Fruit fly (Drosophila melanogaster): ENCODE data around the gene CCT4.

Gene CCT4

DNA sequence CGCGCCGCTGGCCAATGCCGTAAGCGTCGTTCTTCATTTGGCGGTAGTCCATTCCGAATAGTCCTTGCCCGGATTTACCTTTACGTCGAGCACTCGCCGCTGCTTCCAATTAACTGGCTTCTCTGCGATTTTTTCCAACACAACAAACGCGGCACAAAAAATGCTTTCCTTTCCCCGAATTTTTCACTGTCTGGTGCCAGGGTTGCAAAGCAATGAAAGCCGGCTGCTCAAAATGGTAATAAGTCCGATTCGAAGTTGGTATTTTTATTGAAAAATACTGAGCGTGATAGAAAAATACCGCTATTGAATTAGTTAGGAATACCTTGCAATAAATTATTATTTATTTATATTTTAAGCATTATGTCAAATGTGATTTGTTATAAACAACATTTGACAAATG is 19.5 kb upstream of the CCT4 start (continued):
- TF ChIP-seq dmrt99B (tag; optimal IDR thresholded peaks at IDR 0.05), result no peak
- TF ChIP-seq lilli (GFP tag; optimal IDR thresholded peaks at IDR 0.05), result peak; percentile 27
- TF ChIP-seq CG11093 (GFP tag; IDR thresholded peaks at IDR 0.05), result no peak
- no peak for TF ChIP-seq Dref (GFP tag; IDR thresholded peaks at IDR 0.05)
- TF ChIP-seq Ets97D (GFP tag; optimal IDR thresholded peaks at IDR 0.05), result peak; percentile 26
- 0 out of 2 replicates have a peak, but pooled peaks have one; percentile 15 for TF ChIP-seq sna (GFP tag; IDR thresholded peaks at IDR 0.05; ENCODE audit: partially characterized antibody)
- no peak for TF ChIP-seq ranshi (GFP tag; IDR thresholded peaks at IDR 0.05)
- TF ChIP-seq kay (GFP tag; optimal IDR thresholded peaks at IDR 0.05), result no peak
- no peak for TF ChIP-seq CG12104 (GFP tag; optimal IDR thresholded peaks at IDR 0.05)
- TF ChIP-seq abd-A (tag; optimal IDR thresholded peaks at IDR 0.05), result no peak
- TF ChIP-seq CG10979 (tag; optimal IDR thresholded peaks at IDR 0.05), result no peak
- TF ChIP-seq NfI (GFP tag; optimal IDR thresholded peaks at IDR 0.05), result peak; percentile 3
- TF ChIP-seq CG6791 (GFP tag; IDR thresholded peaks at IDR 0.05; ENCODE audit: partially characterized antibody), result no peak
- no peak for TF ChIP-seq Sox100B (GFP tag; optimal IDR thresholded peaks at IDR 0.05)
- TF ChIP-seq CG9215 (GFP tag; IDR thresholded peaks at IDR 0.05), result no peak
- TF ChIP-seq pros (GFP tag; optimal IDR thresholded peaks at IDR 0.05), result no peak
- peak; percentile 73 for TF ChIP-seq CG4617 (GFP tag; optimal IDR thresholded peaks at IDR 0.05; ENCODE audit: borderline replicate concordance)
- no peak for TF ChIP-seq vnd (GFP tag; IDR thresholded peaks at IDR 0.05; ENCODE audit: partially characterized antibody)
- no peak for TF ChIP-seq CG10431 (GFP tag; optimal IDR thresholded peaks at IDR 0.05)
- no peak for TF ChIP-seq pho (GFP tag; optimal IDR thresholded peaks at IDR 0.05)
- TF ChIP-seq pzg (GFP tag; optimal IDR thresholded peaks at IDR 0.05), result peak; percentile 54
- no peak for TF ChIP-seq p53 (GFP tag; optimal IDR thresholded peaks at IDR 0.05)
- TF ChIP-seq CG1603 (tag; optimal IDR thresholded peaks at IDR 0.05), result peak; percentile 62
- no peak for TF ChIP-seq CG4820 (GFP tag; optimal IDR thresholded peaks at IDR 0.05)
- TF ChIP-seq CG7556 (GFP tag; optimal IDR thresholded peaks at IDR 0.05), result no peak
- TF ChIP-seq CG1233 (GFP tag; optimal IDR thresholded peaks at IDR 0.05), result no peak
- peak; percentile 9 for TF ChIP-seq CG30403 (GFP tag; optimal IDR thresholded peaks at IDR 0.05)
- no peak for TF ChIP-seq cwo (GFP tag; optimal IDR thresholded peaks at IDR 0.05)
- TF ChIP-seq CG10462 (GFP tag; optimal IDR thresholded peaks at IDR 0.05), result no peak
- no peak for TF ChIP-seq Jarid2 (GFP tag; optimal IDR thresholded peaks at IDR 0.05)
- no peak for TF ChIP-seq CG17568 (GFP tag; optimal IDR thresholded peaks at IDR 0.05)
- no peak for TF ChIP-seq fu2 (GFP tag; optimal IDR thresholded peaks at IDR 0.05)
- TF ChIP-seq tna (GFP tag; IDR thresholded peaks at IDR 0.05; ENCODE audit: partially characterized antibody), result no peak
- no peak for TF ChIP-seq dimm (GFP tag; IDR thresholded peaks at IDR 0.05)
- TF ChIP-seq zen (tag; optimal IDR thresholded peaks at IDR 0.05), result peak; percentile 10
- TF ChIP-seq Dip2 (GFP tag; IDR thresholded peaks at IDR 0.05), result no peak
- TF ChIP-seq CG8944 (GFP tag; optimal IDR thresholded peaks at IDR 0.05), result no peak
- no peak for TF ChIP-seq CG6254 (GFP tag; optimal IDR thresholded peaks at IDR 0.05)
- peak; percentile 84 for TF ChIP-seq stwl (tag; optimal IDR thresholded peaks at IDR 0.05)
- TF ChIP-seq crp (GFP tag; optimal IDR thresholded peaks at IDR 0.05), result peak in 1 of 2 experiments; percentile 15
- no peak for TF ChIP-seq exex (tag; optimal IDR thresholded peaks at IDR 0.05)
- TF ChIP-seq CG14014 (GFP tag; IDR thresholded peaks at IDR 0.05), result no peak
- no peak for TF ChIP-seq schlank (tag; optimal IDR thresholded peaks at IDR 0.05)
- TF ChIP-seq CG3163 (GFP tag; optimal IDR thresholded peaks at IDR 0.05), result no peak
- no peak for TF ChIP-seq ase (GFP tag; IDR thresholded peaks at IDR 0.05)
- no peak for TF ChIP-seq CG5245 (GFP tag; optimal IDR thresholded peaks at IDR 0.05)
- no peak for TF ChIP-seq Ssrp (tag; optimal IDR thresholded peaks at IDR 0.05)
- no peak for TF ChIP-seq chn (GFP tag; optimal IDR thresholded peaks at IDR 0.05)
- no peak for TF ChIP-seq CG13296 (GFP tag; optimal IDR thresholded peaks at IDR 0.05)
- TF ChIP-seq CG4282 (GFP tag; optimal IDR thresholded peaks at IDR 0.05), result no peak

Measured in whole organism, embryonic.